Fruit fly (Drosophila melanogaster): ENCODE data around the gene CG13398.
A peak's percentile ranks its signal among the peaks of the same experiment; 100 is the strongest.

Gene CG13398

DNA sequence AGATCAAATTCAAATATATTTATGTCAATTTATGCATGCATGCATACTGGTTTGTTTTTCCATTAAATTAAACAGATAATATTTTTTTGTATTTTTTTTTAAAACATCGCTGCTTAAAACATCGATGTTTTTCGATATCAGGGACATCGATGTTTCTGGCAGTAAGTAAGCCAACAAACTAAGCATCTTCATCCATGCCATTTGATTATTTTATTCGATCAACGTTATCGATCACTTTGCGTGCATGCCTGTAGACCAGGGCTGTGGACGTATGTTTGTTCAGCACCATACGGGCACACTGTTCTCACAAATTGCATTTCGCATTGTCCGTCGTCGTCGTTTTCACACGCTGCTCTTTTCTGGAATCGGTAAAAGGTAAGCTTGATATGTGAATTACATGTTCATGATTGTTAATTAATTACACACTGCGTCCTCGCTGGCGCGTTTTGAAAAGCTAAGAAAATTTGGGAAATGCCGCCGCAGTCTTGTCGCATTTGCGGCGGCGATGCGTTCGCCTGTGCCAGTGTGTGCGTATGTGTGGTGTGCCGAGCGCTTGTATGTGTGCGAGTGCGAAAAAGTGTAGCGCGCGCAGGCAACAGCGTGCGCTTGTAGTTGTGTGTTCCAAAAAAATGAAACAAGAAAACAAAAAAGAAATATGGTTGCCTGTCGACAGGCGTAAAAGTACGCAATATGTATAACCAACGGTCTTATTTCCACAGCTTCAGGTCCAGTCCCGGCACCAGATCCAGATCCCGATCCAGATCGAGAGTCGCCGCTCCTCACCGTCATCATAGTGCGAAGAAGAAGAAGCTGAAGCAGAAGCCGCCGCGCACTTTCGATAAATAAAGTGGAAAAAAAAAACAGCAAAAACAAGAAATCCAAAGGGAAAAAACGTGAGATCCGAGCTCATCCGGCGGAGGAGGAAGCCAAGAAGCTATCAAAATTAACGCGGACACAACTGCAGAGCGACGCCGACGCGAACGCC, 11.5 kb downstream of the CG13398 start, which contains the start of gene emb (continued):
- TF ChIP-seq CG12659 (GFP tag; optimal IDR thresholded peaks at IDR 0.05) (peak; percentile 93), Atf6 (GFP tag; IDR thresholded peaks at IDR 0.05) (peak; percentile 39; the same call in 1 of the 2 replicates), ato (GFP tag; IDR thresholded peaks at IDR 0.05; ENCODE audit: partially characterized antibody) (peak; percentile 99), Trl (optimal IDR thresholded peaks at IDR 0.05) (no peak), Trl (GFP tag; optimal IDR thresholded peaks at IDR 0.05) (peak; percentile 50), ara (GFP tag; IDR thresholded peaks at IDR 0.05) (peak; percentile 42; the same call in 1 of the 2 replicates), NC2β (GFP tag; optimal IDR thresholded peaks at IDR 0.05) (peak; percentile 47), CG15011 (GFP tag; optimal IDR thresholded peaks at IDR 0.05) (no peak), eve (GFP tag; optimal IDR thresholded peaks at IDR 0.05) (no peak), CG9727 (GFP tag; optimal IDR thresholded peaks at IDR 0.05) (peak; percentile 66), MTF-1 (GFP tag; optimal IDR thresholded peaks at IDR 0.05; ENCODE audit: borderline replicate concordance) (no peak), Lim3 (GFP tag; IDR thresholded peaks at IDR 0.05) (no peak), CG13296 (GFP tag; optimal IDR thresholded peaks at IDR 0.05) (no peak), ATbp (GFP tag; optimal IDR thresholded peaks at IDR 0.05) (no peak), CG6689 (GFP tag; IDR thresholded peaks at IDR 0.05) (0 out of 2 replicates have a peak, but pooled peaks have one; percentile 34), danr (GFP tag; IDR thresholded peaks at IDR 0.05) (no peak), nmo (GFP tag; optimal IDR thresholded peaks at IDR 0.05) (peak; percentile 77), Xrp1 (GFP tag; IDR thresholded peaks at IDR 0.05) (peak; percentile 37; the same call in 1 of the 2 replicates), CG3407 (GFP tag; optimal IDR thresholded peaks at IDR 0.05) (no peak), CG4424 (GFP tag; optimal IDR thresholded peaks at IDR 0.05) (peak; percentile 73), sima (GFP tag; optimal IDR thresholded peaks at IDR 0.05) (no peak), HLH54F (GFP tag; optimal IDR thresholded peaks at IDR 0.05) (peak; percentile 58), CG4617 (GFP tag; optimal IDR thresholded peaks at IDR 0.05; ENCODE audit: borderline replicate concordance) (peak; percentile 61), E2f2 (GFP tag; IDR thresholded peaks at IDR 0.05) (peak; percentile 62; the same call in 1 of the 2 replicates), CG10209 (GFP tag; optimal IDR thresholded peaks at IDR 0.05) (peak; percentile 13), CG34376 (GFP tag; optimal IDR thresholded peaks at IDR 0.05) (peak; percentile 24), Hmx (GFP tag; optimal IDR thresholded peaks at IDR 0.05) (no peak), CG2120 (GFP tag; optimal IDR thresholded peaks at IDR 0.05) (peak; percentile 70), CG30403 (GFP tag; optimal IDR thresholded peaks at IDR 0.05) (peak; percentile 47), CG12155 (GFP tag; optimal IDR thresholded peaks at IDR 0.05) (peak; percentile 28), mirr (GFP tag; optimal IDR thresholded peaks at IDR 0.05) (no peak), Blimp-1 (GFP tag; optimal IDR thresholded peaks at IDR 0.05) (no peak), CG1603 (tag; optimal IDR thresholded peaks at IDR 0.05) (peak; percentile 85), maf-S (GFP tag; optimal IDR thresholded peaks at IDR 0.05) (peak; percentile 30), dysf (GFP tag; IDR thresholded peaks at IDR 0.05) (peak; percentile 57; the same call in 2 of the 3 replicates), Drgx (GFP tag; IDR thresholded peaks at IDR 0.05) (peak; percentile 39; the same call in 1 of the 2 replicates), CG10565 (GFP tag; optimal IDR thresholded peaks at IDR 0.05) (no peak), Xbp1 (GFP tag; optimal IDR thresholded peaks at IDR 0.05) (peak; percentile 45), CG11723 (GFP tag; optimal IDR thresholded peaks at IDR 0.05) (no peak), Med (GFP tag) (peak; percentile 93), CG12744 (GFP tag; optimal IDR thresholded peaks at IDR 0.05) (peak; percentile 9), phol (tag; optimal IDR thresholded peaks at IDR 0.05) (peak; percentile 68), CG9609 (GFP tag; optimal IDR thresholded peaks at IDR 0.05) (peak; percentile 40), CG2116 (GFP tag; optimal IDR thresholded peaks at IDR 0.05) (peak; percentile 100), Awh (GFP tag; IDR thresholded peaks at IDR 0.05) (no peak), sd (tag; optimal IDR thresholded peaks at IDR 0.05) (no peak), pros (GFP tag; optimal IDR thresholded peaks at IDR 0.05) (no peak), CG42726 (GFP tag; IDR thresholded peaks at IDR 0.05; ENCODE audit: partially characterized antibody) (peak; percentile 88)

All from whole organism, embryonic.